Worm (Caenorhabditis elegans) whole organism, L4/young adult: ENCODE data around the gene srb-11.

Experiments used
- W03F9.2 ChIP-seq: fragments of 150-350 bp; optimal IDR thresholded peaks from 2 replicates; lab custom pipeline; 2014; ENCODE audit warnings: missing biosample characterization, missing genetic modification characterization
- dao-5 ChIP-seq: sonication (generic microtip); optimal IDR thresholded peaks from 2 replicates; lab custom pipeline; 2016; ENCODE audit warnings: missing genotype, missing genetic modification characterization, moderate library complexity, missing compliant biosample characterization
- him-1 ChIP-seq: sonication (generic microtip); optimal IDR thresholded peaks from 2 replicates; lab custom pipeline; 2016; ENCODE audit warnings: missing genotype, missing genetic modification reagents, missing genetic modification characterization, missing compliant biosample characterization

DNA sequence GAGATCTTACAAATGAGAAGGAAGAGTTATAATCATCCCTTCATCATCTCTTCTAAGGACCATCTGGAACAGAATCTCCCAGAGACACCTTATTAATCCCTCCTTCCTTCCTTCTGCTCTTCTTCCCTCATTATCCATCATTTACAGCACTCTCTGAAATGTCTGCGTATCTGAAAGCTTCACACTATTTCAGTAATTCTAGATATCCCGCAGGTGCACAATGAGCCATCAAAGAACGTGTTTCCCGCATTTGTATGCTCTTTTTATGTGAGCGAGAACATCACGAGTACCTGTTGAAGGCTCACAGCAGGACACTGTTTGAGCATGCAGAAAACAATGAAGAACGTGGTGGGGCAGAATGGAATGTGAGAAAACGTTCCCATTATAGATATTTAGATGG is 16.3 kb downstream of the srb-11 start:
- TF ChIP-seq him-1 (tag; lab: Kevin White, UChicago) (no peak), W03F9.2 (tag; lab: Kevin White, UChicago) (no peak), dao-5 (tag; lab: Kevin White, UChicago) (no peak)
